Worm (Caenorhabditis elegans): ENCODE results near the gene sptf-2.

The sptf-2 gene

ce11 chrII:8589227-8589626 is 36.0 kb upstream of the sptf-2 start:
- TF ChIP-seq set-16 (GFP tag; IDR thresholded peaks at IDR 0.05), result no peak
- TF ChIP-seq aha-1 (tag), result peak; percentile 53
- TF ChIP-seq ces-1 (GFP tag; optimal IDR thresholded peaks at IDR 0.05), result peak; percentile 85
- no peak for TF ChIP-seq rbr-2 (tag; optimal IDR thresholded peaks at IDR 0.05)
- no peak for TF ChIP-seq unc-130 (GFP tag; optimal IDR thresholded peaks at IDR 0.05)
- TF ChIP-seq lin-15B (tag; optimal IDR thresholded peaks at IDR 0.05), result no peak
- TF ChIP-seq unc-62 (GFP tag; optimal IDR thresholded peaks at IDR 0.05 in 1 of 2), result peak in 1 of 2 experiments; percentile 91
- TF ChIP-seq unc-62 (tag; optimal IDR thresholded peaks at IDR 0.05), result no peak

DNA sequence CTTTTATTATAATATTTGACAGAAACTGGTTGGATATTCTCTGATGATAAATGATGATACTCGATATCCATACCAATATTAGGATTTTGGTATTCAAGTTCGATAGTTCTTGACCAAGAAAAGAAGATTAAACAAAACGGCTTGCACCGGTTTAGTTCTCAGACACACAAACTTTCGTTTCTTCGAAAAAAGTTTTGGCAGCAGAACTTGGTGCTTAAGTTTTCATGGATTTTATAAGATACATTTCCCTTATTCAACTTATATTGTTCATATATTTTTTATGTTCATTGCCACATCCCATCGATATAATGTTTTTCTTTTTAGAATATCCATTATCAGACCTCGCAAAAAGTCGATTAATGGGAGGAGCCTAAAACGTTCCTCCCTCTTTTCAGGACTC is 34.6 kb upstream of the sptf-2 start, which contains the start of gene aptf-4:
aptf-4 (plus strand) TSS at position 301 of the 400 bp plus-strand sequence.
- no peak for TF ChIP-seq mes-2 (tag; optimal IDR thresholded peaks at IDR 0.05; ENCODE audit: poor library complexity, severe bottlenecking)
- no peak for TF ChIP-seq jun-1 (tag; optimal IDR thresholded peaks at IDR 0.05)
- TF ChIP-seq D1046.2 (GFP tag; IDR thresholded peaks at IDR 0.05), result no peak
- TF ChIP-seq pha-4 (GFP tag; IDR thresholded peaks at IDR 0.05), result no peak
- TF ChIP-seq pha-4 (tag; optimal IDR thresholded peaks at IDR 0.05), result no peak
- TF ChIP-seq zip-2 (tag; optimal IDR thresholded peaks at IDR 0.05), result no peak
- TF ChIP-seq hlh-30 (tag; optimal IDR thresholded peaks at IDR 0.05; ENCODE audit: insufficient read depth), result no peak
- TF ChIP-seq zag-1 (tag; optimal IDR thresholded peaks at IDR 0.05), result no peak
- no peak for TF ChIP-seq zfp-2 (tag; optimal IDR thresholded peaks at IDR 0.05)
- TF ChIP-seq aly-2 (tag; optimal IDR thresholded peaks at IDR 0.05), result no peak
- TF ChIP-seq ama-1 (optimal IDR thresholded peaks at IDR 0.05), result no peak
- TF ChIP-seq ZK337.2 (GFP tag; IDR thresholded peaks at IDR 0.05), result no peak
- no peak for TF ChIP-seq nhr-10 (tag; optimal IDR thresholded peaks at IDR 0.05)
- TF ChIP-seq Y105C5A.15 (GFP tag; IDR thresholded peaks at IDR 0.05), result no peak

DNA sequence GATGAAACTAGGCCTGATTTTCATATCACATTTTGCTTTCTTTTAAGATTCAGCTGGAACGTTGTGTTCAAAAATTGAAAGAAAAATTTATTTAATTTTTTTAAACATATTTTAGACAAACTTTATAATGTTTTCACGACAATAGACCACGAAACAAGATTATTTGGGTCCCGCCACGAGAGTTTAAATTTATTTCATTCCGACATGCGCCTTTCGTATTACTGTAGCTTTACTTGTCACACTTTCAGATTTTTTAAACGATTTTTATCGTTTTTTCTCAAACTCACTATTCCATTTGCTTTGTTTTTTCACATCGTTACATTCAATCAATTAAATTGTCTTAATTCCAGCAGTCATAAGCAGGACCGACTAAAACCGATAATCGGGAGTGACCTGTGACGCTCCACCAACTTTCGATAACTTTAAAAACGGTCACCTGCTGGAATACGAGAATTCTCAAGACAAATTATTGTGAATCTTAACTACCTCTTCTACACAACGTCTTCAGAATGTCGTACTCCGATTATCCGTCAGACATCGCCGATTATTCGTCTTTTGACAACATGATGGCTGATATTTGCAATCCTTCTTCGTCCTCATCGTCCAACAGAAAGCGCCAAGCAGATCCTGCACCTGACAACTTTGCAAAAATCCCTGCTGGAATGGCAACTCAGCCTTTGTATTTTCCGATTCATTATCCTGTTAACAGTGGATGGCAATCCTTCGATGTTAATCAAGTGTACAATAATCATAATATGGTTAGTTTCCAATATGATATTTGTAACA is 31.2 kb upstream of the sptf-2 start, which contains the start of gene aptf-3:
aptf-3 (plus strand) TSS at position 351 of the 786 bp plus-strand sequence.
- no peak for TF ChIP-seq pqm-1 (tag; optimal IDR thresholded peaks at IDR 0.05)
- TF ChIP-seq unc-62 (GFP tag; optimal IDR thresholded peaks at IDR 0.05 in 1 of 2), result peak in 1 of 2 experiments; percentile 94
- no peak for TF ChIP-seq unc-62 (tag; optimal IDR thresholded peaks at IDR 0.05)
- no peak for TF ChIP-seq unc-39 (tag; optimal IDR thresholded peaks at IDR 0.05)
- TF ChIP-seq Y5F2A.4 (GFP tag; optimal IDR thresholded peaks at IDR 0.05), result no peak

- TF ChIP-seq hlh-11 (tag; optimal IDR thresholded peaks at IDR 0.05) (no peak), nhr-76 (tag; optimal IDR thresholded peaks at IDR 0.05) (no peak), F26F4.8 (GFP tag; conservative IDR thresholded peaks at IDR 0.05) (no peak), ceh-62 (tag; optimal IDR thresholded peaks at IDR 0.05) (no peak), pha-4 (GFP tag; IDR thresholded peaks at IDR 0.05) (no peak), pha-4 (tag; optimal IDR thresholded peaks at IDR 0.05) (no peak), hlh-30 (tag; optimal IDR thresholded peaks at IDR 0.05; ENCODE audit: insufficient read depth) (no peak), daf-8 (GFP tag; IDR thresholded peaks at IDR 0.05) (no peak), zag-1 (tag; optimal IDR thresholded peaks at IDR 0.05) (no peak)
Observed at ce11 chrII:8599214-8599613, 26.0 kb upstream of the sptf-2 start, which contains the start of gene F28C6.5. F28C6.5 (plus strand) TSS chrII:8599514.

ce11 chrII:8600165-8600564 is 25.1 kb upstream of the sptf-2 start, which contains the start of gene pigg-1:
pigg-1 (minus strand) TSS chrII:8600265.
- TF ChIP-seq aha-1 (tag) (peak; percentile 30), jun-1 (tag; optimal IDR thresholded peaks at IDR 0.05) (no peak), attf-4 (tag; optimal IDR thresholded peaks at IDR 0.05) (no peak)

All from whole organism, L4 larva.